Worm (Caenorhabditis elegans): ENCODE results near the gene maa-1.

maa-1 gene

ce11 chrIII:11823260-11823659 is 934 bp upstream of the maa-1 start, which contains the start of gene C18D11.3 (continued):
- TF ChIP-seq npax-4 (tag; optimal IDR thresholded peaks at IDR 0.05) (no peak), tbx-7 (tag; optimal IDR thresholded peaks at IDR 0.05) (no peak), nfya-1 (tag; optimal IDR thresholded peaks at IDR 0.05) (peak; percentile 86), elt-4 (tag; optimal IDR thresholded peaks at IDR 0.05) (no peak)

ce11 chrIII:11817865-11818264 is 4.5 kb downstream of the maa-1 start:
- TF ChIP-seq lin-11 (tag; optimal IDR thresholded peaks at IDR 0.05) (no peak), ceh-19 (GFP tag; optimal IDR thresholded peaks at IDR 0.05) (no peak), hlh-6 (tag; optimal IDR thresholded peaks at IDR 0.05) (no peak), ceh-31 (tag; optimal IDR thresholded peaks at IDR 0.05) (no peak), K09A11.1 (tag; optimal IDR thresholded peaks at IDR 0.05; ENCODE audit: insufficient read depth) (no peak), K02D7.2 (tag; optimal IDR thresholded peaks at IDR 0.05) (no peak)

ce11 chrIII:11816523-11817003 is 5.8 kb downstream of the maa-1 start, which contains the start of gene C18D11.1:
Gene C18D11.1, plus strand, starts transcription at chrIII:11816573.
- no peak for TF ChIP-seq ceh-2 (tag; optimal IDR thresholded peaks at IDR 0.05)
- TF ChIP-seq ztf-16 (tag; optimal IDR thresholded peaks at IDR 0.05) = no peak
- TF ChIP-seq elt-2 (tag; optimal IDR thresholded peaks at IDR 0.05) = no peak
- no peak for TF ChIP-seq pros-1 (tag; optimal IDR thresholded peaks at IDR 0.05)
- no peak for TF ChIP-seq sox-4 (tag; optimal IDR thresholded peaks at IDR 0.05)
- no peak for TF ChIP-seq pag-3 (tag; optimal IDR thresholded peaks at IDR 0.05; ENCODE audit: borderline replicate concordance)
- no peak for TF ChIP-seq K02D7.2 (tag; optimal IDR thresholded peaks at IDR 0.05)
- TF ChIP-seq sox-2 (GFP tag; IDR thresholded peaks at IDR 0.05) = no peak
- no peak for TF ChIP-seq che-1 (tag; optimal IDR thresholded peaks at IDR 0.05)
- TF ChIP-seq dmd-4 (tag; optimal IDR thresholded peaks at IDR 0.05; ENCODE audit: borderline replicate concordance) = no peak

- peak; percentile 12 for TF ChIP-seq K02D7.2 (tag; optimal IDR thresholded peaks at IDR 0.05)
- no peak for TF ChIP-seq pax-1 (tag; optimal IDR thresholded peaks at IDR 0.05)
Observed at ce11 chrIII:11814653-11815052, 7.7 kb downstream of the maa-1 start.

ce11 chrIII:11811839-11812238 is 10.5 kb downstream of the maa-1 start:
- no peak for TF ChIP-seq fkh-10 (GFP tag; optimal IDR thresholded peaks at IDR 0.05)
- TF ChIP-seq hlh-6 (tag; optimal IDR thresholded peaks at IDR 0.05) = peak; percentile 9
- TF ChIP-seq ceh-31 (tag; optimal IDR thresholded peaks at IDR 0.05) = peak; percentile 63
- peak; percentile 30 for TF ChIP-seq ref-2 (tag; optimal IDR thresholded peaks at IDR 0.05)
- no peak for TF ChIP-seq eyg-1 (tag; optimal IDR thresholded peaks at IDR 0.05)

ce11 chrIII:11810447-11810846 is 11.9 kb downstream of the maa-1 start, which contains the start of gene C18D11.6:
Gene C18D11.6, plus strand, starts transcription at chrIII:11810556.
- TF ChIP-seq unc-3 (GFP tag; conservative IDR thresholded peaks at IDR 0.05) = no peak
- no peak for TF ChIP-seq unc-3 (tag; optimal IDR thresholded peaks at IDR 0.05)
- TF ChIP-seq C08G9.2 (tag; optimal IDR thresholded peaks at IDR 0.05) = no peak
- TF ChIP-seq tbx-2 (tag; optimal IDR thresholded peaks at IDR 0.05) = no peak
- TF ChIP-seq F13H6.1 (tag; optimal IDR thresholded peaks at IDR 0.05) = no peak
- TF ChIP-seq tbx-7 (tag; optimal IDR thresholded peaks at IDR 0.05) = no peak
- no peak for TF ChIP-seq K02D7.2 (tag; optimal IDR thresholded peaks at IDR 0.05)
- no peak for TF ChIP-seq sox-2 (GFP tag; IDR thresholded peaks at IDR 0.05)
- TF ChIP-seq hlh-13 (GFP tag; optimal IDR thresholded peaks at IDR 0.05) = no peak
- no peak for TF ChIP-seq ceh-2 (tag; optimal IDR thresholded peaks at IDR 0.05)
- no peak for TF ChIP-seq hlh-15 (tag; optimal IDR thresholded peaks at IDR 0.05)
- TF ChIP-seq ceh-6 (GFP tag; optimal IDR thresholded peaks at IDR 0.05) = no peak
- TF ChIP-seq Y22D7AL.16 (tag; optimal IDR thresholded peaks at IDR 0.05) = no peak
- no peak for TF ChIP-seq K09A11.1 (tag; optimal IDR thresholded peaks at IDR 0.05; ENCODE audit: insufficient read depth)
- TF ChIP-seq hlh-8 (tag; optimal IDR thresholded peaks at IDR 0.05) = no peak
- TF ChIP-seq pqm-1 (tag; optimal IDR thresholded peaks at IDR 0.05) = no peak
- no peak for TF ChIP-seq fax-1 (tag; optimal IDR thresholded peaks at IDR 0.05)
- TF ChIP-seq ceh-48 (tag; optimal IDR thresholded peaks at IDR 0.05) = no peak
- TF ChIP-seq ceh-45 (GFP tag; IDR thresholded peaks at IDR 0.05) = no peak

All from whole organism, late embryonic.